Fruit fly (Drosophila melanogaster) whole organism, adult: Measurements from ENCODE around the gene Ugt305A1.

Experiments used
- CG14711 ChIP-seq: fragments of 200-800 bp; sonication (Bioruptor generic); optimal IDR thresholded peaks from 2 replicates; lab custom pipeline; 2018; ENCODE audit warnings: missing biosample characterization, mild to moderate bottlenecking, missing genetic modification characterization, moderate library complexity
- CG33017 ChIP-seq: fragments of 200-800 bp; sonication (Bioruptor generic); optimal IDR thresholded peaks from 2 replicates; lab custom pipeline; 2018; ENCODE audit warnings: missing biosample characterization, mild to moderate bottlenecking, missing genetic modification characterization, moderate library complexity
- CG5204 ChIP-seq: fragments of 200-800 bp; sonication (Bioruptor generic); optimal IDR thresholded peaks from 2 replicates; lab custom pipeline; 2016; ENCODE audit warnings: missing biosample characterization, missing genetic modification characterization
- CG7101 ChIP-seq: fragments of 200-800 bp; sonication (Bioruptor generic); optimal IDR thresholded peaks from 2 replicates; lab custom pipeline; 2018; ENCODE audit warnings: missing biosample characterization, mild to moderate bottlenecking, missing genetic modification characterization, moderate library complexity
- Clk ChIP-seq: fragments of 200-800 bp; sonication (Bioruptor generic); optimal IDR thresholded peaks from 2 replicates; lab custom pipeline; 2017; ENCODE audit warnings: missing biosample characterization, missing genetic modification characterization
- Mnt ChIP-seq: fragments of 200-800 bp; sonication (Bioruptor generic); optimal IDR thresholded peaks from 2 replicates; lab custom pipeline; 2016; ENCODE audit warnings: missing biosample characterization, mild to moderate bottlenecking, missing genetic modification characterization
- bab1 ChIP-seq: fragments of 200-800 bp; sonication (Bioruptor generic); optimal IDR thresholded peaks from 3 replicates; lab custom pipeline; 2019; ENCODE audit warnings: missing biosample characterization, mild to moderate bottlenecking, missing genetic modification characterization, moderate library complexity
- cic ChIP-seq: fragments of 200-800 bp; sonication (Bioruptor generic); optimal IDR thresholded peaks from 2 replicates; lab custom pipeline; 2017; ENCODE audit warnings: missing biosample characterization, mild to moderate bottlenecking, missing genetic modification characterization, moderate library complexity
- cnc ChIP-seq, 2 experiments: fragments of >200 bp; optimal IDR thresholded peaks; 2 replicates each; lab custom pipeline; 2017
- pad ChIP-seq: fragments of 200-800 bp; sonication (Bioruptor generic); optimal IDR thresholded peaks from 3 replicates; lab custom pipeline; 2017; ENCODE audit warnings: missing biosample characterization, missing genetic modification characterization, mild to moderate bottlenecking, moderate library complexity, missing genetic modification reagents
- tj ChIP-seq: fragments of 200-800 bp; sonication (Bioruptor generic); optimal IDR thresholded peaks from 3 replicates; lab custom pipeline; 2017; ENCODE audit warnings: missing biosample characterization, mild to moderate bottlenecking, missing genetic modification characterization, moderate library complexity
- toe ChIP-seq: fragments of 200-800 bp; sonication (Bioruptor generic); optimal IDR thresholded peaks from 2 replicates; lab custom pipeline; 2016; ENCODE audit warnings: missing biosample characterization, missing genetic modification characterization

- TF ChIP-seq CG33017 (tag; lab: Kevin White, UChicago) (no peak), cic (GFP tag; lab: Kevin White, UChicago) (no peak), CG5204 (GFP tag; lab: Kevin White, UChicago) (no peak), toe (no peak), pad (GFP tag; lab: Kevin White, UChicago) (no peak), CG7101 (tag; lab: Kevin White, UChicago) (no peak), CG14711 (tag; lab: Kevin White, UChicago) (no peak), tj (GFP tag; lab: Kevin White, UChicago) (no peak), Mnt (GFP tag; lab: Kevin White, UChicago) (no peak), cnc (optimal IDR thresholded peaks at IDR 0.05; lab: Kevin White, UChicago) (no peak), bab1 (GFP tag; lab: Kevin White, UChicago) (no peak), Clk (no peak)
These were observed 26.3 kb downstream of the Ugt305A1 start for dm6 chr3L:4085867-4086266.
